Worm (Caenorhabditis elegans): ENCODE measurements around the gene grl-19.

- no peak for TF ChIP-seq dao-5 (tag; optimal IDR thresholded peaks at IDR 0.05)
- TF ChIP-seq W03F9.2 (tag; optimal IDR thresholded peaks at IDR 0.05) = no peak
These were observed 20.9 kb upstream of the grl-19 start, which contains the start of gene srh-282 for ce11 chrIV:273299-273698.

All from whole organism, L4/young adult.